Fruit fly (Drosophila melanogaster) whole organism, embryonic: ENCODE data around the gene CG7016.

Experiments
- Adf1 ChIP-seq: fragments of 200-800 bp; sonication (Bioruptor generic); IDR thresholded peaks from 2 replicates; pipeline ENCODE4 v1.3.6; 2022; ENCODE audit warnings: missing biosample characterization, missing genetic modification characterization
- B-H2 ChIP-seq: fragments of 200-800 bp; sonication (Bioruptor generic); optimal IDR thresholded peaks from 2 replicates; lab custom pipeline; 2018; ENCODE audit warnings: missing biosample characterization, mild to moderate bottlenecking, missing genetic modification characterization
- CG1024 ChIP-seq: fragments of 200-800 bp; sonication (Bioruptor generic); IDR thresholded peaks from 2 replicates; pipeline ENCODE4 v1.3.6; 2022; ENCODE audit warnings: missing biosample characterization, missing genetic modification characterization
- CG10543 ChIP-seq: fragments of 200-800 bp; sonication (Bioruptor generic); optimal IDR thresholded peaks from 3 replicates; lab custom pipeline; 2017; ENCODE audit warnings: missing biosample characterization, mild to moderate bottlenecking, missing genetic modification characterization, moderate library complexity
- CG11504 ChIP-seq: fragments of 200-800 bp; sonication (Bioruptor generic); optimal IDR thresholded peaks from 3 replicates; lab custom pipeline; 2019; ENCODE audit warnings: missing biosample characterization, mild to moderate bottlenecking, missing genetic modification characterization, moderate library complexity
- CG1233 ChIP-seq: fragments of 200-800 bp; sonication (Bioruptor generic); optimal IDR thresholded peaks from 4 replicates; lab custom pipeline; 2018; ENCODE audit warnings: missing biosample characterization, mild to moderate bottlenecking, missing genetic modification characterization
- CG13624 ChIP-seq: fragments of 200-800 bp; sonication (Bioruptor generic); optimal IDR thresholded peaks from 2 replicates; lab custom pipeline; 2016; ENCODE audit warnings: missing biosample characterization, missing genetic modification characterization
- CG13775 ChIP-seq: fragments of 200-800 bp; sonication (Bioruptor generic); optimal IDR thresholded peaks from 3 replicates; lab custom pipeline; 2017; ENCODE audit warnings: missing biosample characterization, mild to moderate bottlenecking, missing genetic modification characterization
- CG14050 ChIP-seq: fragments of 200-800 bp; sonication (Bioruptor generic); IDR thresholded peaks from 3 replicates; pipeline ENCODE4 v1.3.6; 2022; ENCODE audit warnings: missing biosample characterization, missing genetic modification characterization
- CG15011 ChIP-seq: fragments of 200-800 bp; sonication (Bioruptor generic); optimal IDR thresholded peaks from 3 replicates; lab custom pipeline; 2018; ENCODE audit warnings: missing biosample characterization, mild to moderate bottlenecking, missing genetic modification characterization
- CG1529 ChIP-seq: fragments of 200-800 bp; sonication (Bioruptor generic); optimal IDR thresholded peaks from 3 replicates; lab custom pipeline; 2018; ENCODE audit warnings: missing biosample characterization, missing genetic modification characterization
- CG17361 ChIP-seq: fragments of 200-800 bp; sonication (Bioruptor generic); IDR thresholded peaks from 3 replicates; pipeline ENCODE4 v1.3.6; 2022; ENCODE audit warnings: missing biosample characterization, missing genetic modification characterization
- CG2116 ChIP-seq: fragments of 200-800 bp; sonication (Bioruptor generic); optimal IDR thresholded peaks from 3 replicates; lab custom pipeline; 2018; ENCODE audit warnings: missing biosample characterization, mild to moderate bottlenecking, missing genetic modification characterization
- CG2678 ChIP-seq: fragments of 200-800 bp; sonication (Bioruptor generic); optimal IDR thresholded peaks from 3 replicates; lab custom pipeline; 2019; ENCODE audit warnings: missing biosample characterization, mild to moderate bottlenecking, missing genetic modification characterization, moderate library complexity
- CG4282 ChIP-seq: fragments of 200-800 bp; sonication (Bioruptor generic); optimal IDR thresholded peaks from 2 replicates; lab custom pipeline; 2016; ENCODE audit warnings: missing biosample characterization, missing genetic modification characterization
- CG5953 ChIP-seq: fragments of 200-800 bp; sonication (Bioruptor generic); IDR thresholded peaks from 2 replicates; pipeline ENCODE4 v1.3.6; 2022; ENCODE audit warnings: missing biosample characterization, missing genetic modification characterization
- CG8089 ChIP-seq: fragments of 200-800 bp; sonication (Bioruptor generic); optimal IDR thresholded peaks from 3 replicates; lab custom pipeline; 2016; ENCODE audit warnings: missing biosample characterization, missing genetic modification characterization
- CG8765 ChIP-seq: fragments of 200-800 bp; sonication (Bioruptor generic); IDR thresholded peaks from 2 replicates; pipeline ENCODE4 v1.3.6; 2022; ENCODE audit warnings: missing biosample characterization, missing genetic modification characterization
- CG9797 ChIP-seq: fragments of 200-800 bp; sonication (Bioruptor generic); optimal IDR thresholded peaks from 3 replicates; lab custom pipeline; 2018; ENCODE audit warnings: missing biosample characterization, mild to moderate bottlenecking, missing genetic modification characterization
- Camta ChIP-seq: fragments of 200-800 bp; sonication (Bioruptor generic); optimal IDR thresholded peaks from 2 replicates; lab custom pipeline; 2016; ENCODE audit warnings: missing biosample characterization, missing genetic modification characterization
- Chrac-16 ChIP-seq: fragments of 200-800 bp; sonication (Bioruptor generic); optimal IDR thresholded peaks from 3 replicates; lab custom pipeline; 2016; ENCODE audit warnings: missing biosample characterization, missing genetic modification characterization
- Dbx ChIP-seq: fragments of 200-800 bp; sonication (Bioruptor generic); IDR thresholded peaks from 3 replicates; pipeline ENCODE4 v1.3.6; 2022; ENCODE audit warnings: missing biosample characterization, missing genetic modification characterization
- Deaf1 ChIP-seq: fragments of 200-800 bp; optimal IDR thresholded peaks from 3 replicates; lab custom pipeline; 2019; ENCODE audit warnings: missing biosample characterization, mild to moderate bottlenecking, missing genetic modification characterization, moderate library complexity
- HLHmδ ChIP-seq: fragments of 200-800 bp; sonication (Bioruptor generic); optimal IDR thresholded peaks from 2 replicates; lab custom pipeline; 2018; ENCODE audit warnings: missing biosample characterization, mild to moderate bottlenecking, missing genetic modification characterization, moderate library complexity
- Hand ChIP-seq: fragments of 200-800 bp; sonication (Bioruptor generic); optimal IDR thresholded peaks from 2 replicates; lab custom pipeline; 2017; ENCODE audit warnings: mild to moderate bottlenecking, missing biosample characterization, missing genetic modification reagents, missing genetic modification characterization
- MBD-R2 ChIP-seq: fragments of 200-800 bp; sonication (Bioruptor generic); IDR thresholded peaks from 2 replicates; pipeline ENCODE4 v1.3.6; 2022; ENCODE audit warnings: missing biosample characterization, missing genetic modification characterization
- Meics ChIP-seq: fragments of 200-800 bp; sonication (Bioruptor generic); optimal IDR thresholded peaks from 2 replicates; lab custom pipeline; 2017; ENCODE audit warnings: missing biosample characterization, mild to moderate bottlenecking, missing genetic modification characterization
- NC2β ChIP-seq: fragments of 200-800 bp; sonication (Bioruptor generic); optimal IDR thresholded peaks from 2 replicates; lab custom pipeline; 2016; ENCODE audit warnings: missing biosample characterization, missing genetic modification characterization
- TFAM ChIP-seq: fragments of 200-800 bp; sonication (Bioruptor generic); optimal IDR thresholded peaks from 2 replicates; lab custom pipeline; 2017; ENCODE audit warnings: missing biosample characterization, missing genetic modification characterization, inconsistent platforms
- cad ChIP-seq: fragments of >200 bp; optimal IDR thresholded peaks from 2 replicates; lab custom pipeline; 2017; ENCODE audit warnings: missing biosample characterization, missing genetic modification characterization
- caup ChIP-seq: fragments of 200-800 bp; sonication (Bioruptor generic); optimal IDR thresholded peaks from 3 replicates; lab custom pipeline; 2017; ENCODE audit warnings: missing biosample characterization, mild to moderate bottlenecking, missing genetic modification characterization, moderate library complexity; ENCODE audit not compliant: severe bottlenecking
- chif ChIP-seq, 2 experiments: fragments of 200-800 bp; sonication (Bioruptor generic); optimal IDR thresholded peaks; 3 replicates each; lab custom pipeline; 2016; ENCODE audit warnings: missing biosample characterization in 2 of 2, missing genetic modification characterization in 2 of 2
- dimm ChIP-seq: fragments of 200-800 bp; sonication (Bioruptor generic); IDR thresholded peaks from 2 replicates; pipeline ENCODE4 v1.3.6; 2022; ENCODE audit warnings: missing biosample characterization, missing genetic modification characterization
- dysf ChIP-seq: fragments of 200-800 bp; sonication (Bioruptor generic); IDR thresholded peaks from 3 replicates; pipeline ENCODE4 v1.3.6; 2022; ENCODE audit warnings: missing biosample characterization, missing genetic modification characterization
- en ChIP-seq: fragments of 200-800 bp; sonication (Bioruptor generic); optimal IDR thresholded peaks from 2 replicates; lab custom pipeline; 2016; ENCODE audit warnings: missing biosample characterization, missing genetic modification characterization
- fd64A ChIP-seq: fragments of 200-800 bp; sonication (Bioruptor generic); optimal IDR thresholded peaks from 3 replicates; lab custom pipeline; 2018; ENCODE audit warnings: missing biosample characterization, mild to moderate bottlenecking, missing genetic modification characterization
- fru ChIP-seq: fragments of >200 bp; optimal IDR thresholded peaks from 2 replicates; lab custom pipeline; 2017
- h ChIP-seq: fragments of >200 bp; optimal IDR thresholded peaks from 2 replicates; lab custom pipeline; 2017
- hbn ChIP-seq: fragments of 200-800 bp; sonication (Bioruptor generic); IDR thresholded peaks from 2 replicates; pipeline ENCODE4 v1.3.6; 2022; ENCODE audit warnings: missing biosample characterization, missing genetic modification characterization; ENCODE audit not compliant: partially characterized antibody
- inv ChIP-seq: fragments of 200-800 bp; sonication (Bioruptor generic); IDR thresholded peaks from 2 replicates; pipeline ENCODE4 v1.3.6; 2022; ENCODE audit warnings: missing biosample characterization, missing genetic modification characterization; ENCODE audit not compliant: partially characterized antibody
- jigr1 ChIP-seq: fragments of 200-800 bp; sonication (Bioruptor generic); IDR thresholded peaks from 3 replicates; pipeline ENCODE4 v1.3.6; 2022; ENCODE audit warnings: missing biosample characterization, missing genetic modification characterization
- jing ChIP-seq: fragments of 200-800 bp; sonication (Bioruptor generic); optimal IDR thresholded peaks from 2 replicates; lab custom pipeline; 2018; ENCODE audit warnings: missing biosample characterization, mild to moderate bottlenecking, missing genetic modification characterization
- kay ChIP-seq: fragments of 200-800 bp; sonication (Bioruptor generic); optimal IDR thresholded peaks from 2 replicates; lab custom pipeline; 2016; ENCODE audit warnings: missing biosample characterization, missing genetic modification characterization
- lbe ChIP-seq: fragments of 200-800 bp; sonication (Bioruptor generic); optimal IDR thresholded peaks from 2 replicates; lab custom pipeline; 2016; ENCODE audit warnings: missing biosample characterization, mild to moderate bottlenecking, missing genetic modification characterization
- luna ChIP-seq: fragments of 200-800 bp; sonication (Bioruptor generic); optimal IDR thresholded peaks from 2 replicates; lab custom pipeline; 2016; ENCODE audit warnings: missing biosample characterization, missing genetic modification characterization
- maf-S ChIP-seq: fragments of 200-800 bp; sonication (Bioruptor generic); optimal IDR thresholded peaks from 2 replicates; lab custom pipeline; 2016; ENCODE audit warnings: missing biosample characterization, missing genetic modification characterization
- pfk ChIP-seq: fragments of 200-800 bp; sonication (Bioruptor generic); optimal IDR thresholded peaks from 2 replicates; lab custom pipeline; 2018; ENCODE audit warnings: missing biosample characterization, mild to moderate bottlenecking, missing genetic modification characterization, moderate library complexity
- seq ChIP-seq: fragments of 200-800 bp; sonication (Bioruptor generic); IDR thresholded peaks from 2 replicates; pipeline ENCODE4 v1.3.6; 2022; ENCODE audit warnings: missing biosample characterization, missing genetic modification characterization
- tio ChIP-seq: fragments of 200-800 bp; sonication (Bioruptor generic); optimal IDR thresholded peaks from 2 replicates; lab custom pipeline; 2017; ENCODE audit warnings: missing biosample characterization, missing genetic modification characterization, inconsistent platforms
- trh ChIP-seq: fragments of 200-800 bp; sonication (Bioruptor generic); optimal IDR thresholded peaks from 2 replicates; lab custom pipeline; 2016; ENCODE audit warnings: missing biosample characterization, missing genetic modification characterization
- unc-4 ChIP-seq: fragments of 200-800 bp; sonication (Bioruptor generic); IDR thresholded peaks from 2 replicates; pipeline ENCODE4 v1.3.6; 2022; ENCODE audit warnings: missing biosample characterization, missing genetic modification characterization; ENCODE audit not compliant: partially characterized antibody

Gene CG7016

DNA sequence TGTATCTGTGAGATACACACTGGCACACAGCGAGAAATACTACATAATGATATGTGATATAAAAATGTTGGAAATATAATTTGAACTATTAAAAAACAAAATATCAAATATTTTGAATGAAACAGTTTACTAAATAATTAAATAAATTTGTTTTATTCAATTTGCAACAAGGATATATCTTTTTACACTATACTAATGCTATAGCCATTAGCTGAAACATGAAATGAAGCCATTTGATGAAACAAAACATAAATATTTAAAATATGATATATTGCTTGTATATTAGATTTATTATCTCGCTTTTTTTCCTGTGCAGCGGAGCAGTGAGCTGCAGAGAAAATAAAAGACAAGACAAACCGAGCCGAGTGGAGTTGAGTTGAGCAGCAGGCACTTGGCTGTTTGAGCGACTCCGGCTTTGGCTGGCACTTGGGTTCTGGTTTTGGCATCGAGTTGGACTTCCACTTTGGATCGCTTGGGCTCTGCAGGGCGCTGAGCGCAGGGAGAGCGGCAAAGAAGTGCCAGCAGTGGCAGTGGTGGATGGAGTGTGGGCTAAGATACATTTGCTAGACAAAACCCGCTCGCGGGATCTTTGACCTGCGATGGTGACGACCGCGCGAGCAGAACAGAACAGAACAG, 30.7 kb downstream of the CG7016 start (continued):
- TF ChIP-seq HLHmδ (GFP tag; lab: Kevin White, UChicago) (no peak), Adf1 (no peak), maf-S (GFP tag; lab: Kevin White, UChicago) (no peak), tio (no peak), CG14050 (GFP tag; lab: Robert Waterston, UW) (no peak), NC2β (no peak), Chrac-16 (peak; percentile 49), CG15011 (GFP tag; lab: Kevin White, UChicago) (peak; percentile 75), CG4282 (GFP tag; lab: Kevin White, UChicago) (no peak), caup (GFP tag; lab: Kevin White, UChicago) (peak; percentile 53), h (lab: Kevin White, UChicago) (no peak), kay (peak; percentile 68), inv (GFP tag; lab: Robert Waterston, UW) (no peak), CG5953 (GFP tag; lab: Robert Waterston, UW) (no peak), CG13624 (GFP tag; lab: Kevin White, UChicago) (no peak), CG2116 (GFP tag; lab: Kevin White, UChicago) (peak; percentile 29), CG2678 (peak; percentile 93), CG9797 (GFP tag; lab: Kevin White, UChicago) (no peak), fd64A (GFP tag; lab: Kevin White, UChicago) (no peak), CG11504 (peak; percentile 90), Meics (GFP tag; lab: Kevin White, UChicago) (peak; percentile 82), CG1529 (GFP tag; lab: Kevin White, UChicago) (peak; percentile 55), CG1233 (GFP tag; lab: Kevin White, UChicago) (peak; percentile 74), CG17361 (peak; percentile 98), CG13775 (GFP tag; lab: Kevin White, UChicago) (peak; percentile 68), dysf (GFP tag; lab: Robert Waterston, UW) (peak; percentile 84), CG1024 (GFP tag; lab: Robert Waterston, UW) (0 out of 2 replicates have a peak, but pooled peaks have one; percentile 2), luna (GFP tag; lab: Kevin White, UChicago) (no peak), dimm (GFP tag; lab: Robert Waterston, UW) (0 out of 2 replicates have a peak, but pooled peaks have one; percentile 6), seq (GFP tag; lab: Robert Waterston, UW) (0 out of 2 replicates have a peak, but pooled peaks have one; percentile 45), trh (GFP tag; lab: Kevin White, UChicago) (no peak), pfk (no peak), Hand (GFP tag; lab: Kevin White, UChicago) (no peak), jigr1 (0 out of 3 replicates have a peak, but pooled peaks have one; percentile 58), MBD-R2 (GFP tag; lab: Robert Waterston, UW) (no peak; the same call in 1 of the 2 replicates), B-H2 (GFP tag; lab: Kevin White, UChicago) (no peak), hbn (GFP tag; lab: Robert Waterston, UW) (no peak), jing (no peak), Camta (no peak), lbe (GFP tag; lab: Kevin White, UChicago) (peak; percentile 46), en (no peak), CG10543 (no peak), cad (GFP tag; lab: Kevin White, UChicago) (no peak), TFAM (GFP tag; lab: Kevin White, UChicago) (peak; percentile 58), unc-4 (GFP tag; lab: Robert Waterston, UW) (no peak), fru (lab: Kevin White, UChicago) (no peak), Deaf1 (peak; percentile 69), chif (GFP tag; optimal IDR thresholded peaks at IDR 0.05; lab: Kevin White, UChicago) (no peak), Dbx (0 out of 3 replicates have a peak, but pooled peaks have one; percentile 53), CG8765 (GFP tag; lab: Robert Waterston, UW) (0 out of 2 replicates have a peak, but pooled peaks have one; percentile 19), CG8089 (GFP tag; lab: Kevin White, UChicago) (no peak)
